Fruit fly (Drosophila melanogaster) whole organism, prepupa: ENCODE results near the gene grk.

Experiments used
- Blimp-1 ChIP-seq: fragments of 200-800 bp; sonication (Bioruptor generic); optimal IDR thresholded peaks from 3 replicates; lab custom pipeline; 2017; ENCODE audit warnings: missing biosample characterization, missing genetic modification characterization, mild to moderate bottlenecking, moderate library complexity, missing genetic modification reagents
- CG11294 ChIP-seq: fragments of 200-800 bp; sonication (Bioruptor generic); IDR thresholded peaks from 2 replicates; pipeline ENCODE4 v1.3.6; 2022; ENCODE audit warnings: missing biosample characterization, missing genetic modification characterization
- CG16779 ChIP-seq: fragments of 200-800 bp; sonication (Bioruptor generic); optimal IDR thresholded peaks from 3 replicates; lab custom pipeline; 2017; ENCODE audit warnings: missing biosample characterization, mild to moderate bottlenecking, missing genetic modification characterization
- CG4318 ChIP-seq: fragments of 200-800 bp; sonication (Bioruptor generic); optimal IDR thresholded peaks from 3 replicates; lab custom pipeline; 2017; ENCODE audit warnings: missing biosample characterization, mild to moderate bottlenecking, missing genetic modification characterization
- CG6854 ChIP-seq: fragments of 200-800 bp; sonication (Bioruptor generic); optimal IDR thresholded peaks from 2 replicates; lab custom pipeline; 2017; ENCODE audit warnings: missing biosample characterization, mild to moderate bottlenecking, missing genetic modification characterization
- CG8632 ChIP-seq: fragments of 200-800 bp; sonication (Bioruptor generic); optimal IDR thresholded peaks from 3 replicates; lab custom pipeline; 2016; ENCODE audit warnings: missing biosample characterization, missing genetic modification characterization
- achi ChIP-seq: fragments of 200-800 bp; sonication (Bioruptor generic); optimal IDR thresholded peaks from 3 replicates; lab custom pipeline; 2016; ENCODE audit warnings: missing biosample characterization, missing genetic modification characterization
- eg ChIP-seq: fragments of 200-800 bp; sonication (Bioruptor generic); IDR thresholded peaks from 3 replicates; pipeline ENCODE4 v1.3.6; 2022; ENCODE audit warnings: missing biosample characterization, missing genetic modification characterization
- vri ChIP-seq: fragments of 200-800 bp; sonication (Bioruptor generic); optimal IDR thresholded peaks from 3 replicates; lab custom pipeline; 2016; ENCODE audit warnings: missing biosample characterization, mild to moderate bottlenecking, missing genetic modification characterization

dm6 chr2L:8421717-8422116, 11.7 kb downstream of the grk start:
- no peak for TF ChIP-seq CG16779
- TF ChIP-seq CG6854 (GFP tag; lab: Kevin White, UChicago): no peak
- no peak for TF ChIP-seq vri (GFP tag; lab: Kevin White, UChicago)
- no peak for TF ChIP-seq CG8632
- TF ChIP-seq CG4318: no peak
- TF ChIP-seq Blimp-1: no peak
- no peak for TF ChIP-seq achi
- no peak for TF ChIP-seq CG11294 (GFP tag; lab: Robert Waterston, UW)
- TF ChIP-seq eg: no peak
